Worm (Caenorhabditis elegans): ENCODE data around the gene C27H6.9.

DNA sequence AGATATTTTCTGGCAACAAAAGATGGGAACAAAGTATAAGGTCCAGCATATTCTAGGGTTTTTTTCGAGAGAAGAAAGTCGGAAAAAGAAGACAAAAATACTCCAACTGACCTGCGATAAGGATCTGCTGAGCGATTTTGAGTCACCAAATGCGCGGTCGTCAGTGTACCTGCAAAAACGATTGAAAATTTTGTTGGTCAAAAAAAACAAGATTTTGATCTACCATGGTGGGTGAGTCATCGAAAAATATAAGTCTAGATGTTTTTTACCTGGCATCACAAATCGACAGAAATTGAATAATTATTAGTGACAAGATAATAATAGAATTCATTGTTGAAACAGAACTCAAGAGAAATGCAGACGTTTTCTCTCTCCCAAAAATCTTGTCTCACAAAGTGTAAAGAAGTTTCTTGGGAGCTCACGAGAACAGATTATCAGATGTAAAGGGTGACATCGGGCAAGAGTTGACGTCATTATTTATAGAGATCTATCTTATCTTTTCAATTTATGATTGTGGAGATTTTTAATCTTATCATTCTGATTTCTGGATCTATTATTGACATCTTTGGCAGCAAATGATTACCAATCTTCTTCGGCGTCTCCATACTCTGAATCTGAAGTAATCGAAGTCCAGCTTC, 2.7 kb downstream of the C27H6.9 start:
- TF ChIP-seq klf-2 (GFP tag; conservative IDR thresholded peaks at IDR 0.05) (no peak), ztf-29 (GFP tag; IDR thresholded peaks at IDR 0.05) (no peak), ztf-23 (GFP tag; IDR thresholded peaks at IDR 0.05) (no peak), flt-1 (GFP tag; IDR thresholded peaks at IDR 0.05) (no peak), cog-1 (tag; optimal IDR thresholded peaks at IDR 0.05) (no peak), T22C8.4 (GFP tag; IDR thresholded peaks at IDR 0.05) (no peak), ref-1 (GFP tag; conservative IDR thresholded peaks at IDR 0.05) (no peak)

All from whole organism, midembryonic.